Worm (Caenorhabditis elegans): ENCODE results near the gene Y43F8B.3.

DNA sequence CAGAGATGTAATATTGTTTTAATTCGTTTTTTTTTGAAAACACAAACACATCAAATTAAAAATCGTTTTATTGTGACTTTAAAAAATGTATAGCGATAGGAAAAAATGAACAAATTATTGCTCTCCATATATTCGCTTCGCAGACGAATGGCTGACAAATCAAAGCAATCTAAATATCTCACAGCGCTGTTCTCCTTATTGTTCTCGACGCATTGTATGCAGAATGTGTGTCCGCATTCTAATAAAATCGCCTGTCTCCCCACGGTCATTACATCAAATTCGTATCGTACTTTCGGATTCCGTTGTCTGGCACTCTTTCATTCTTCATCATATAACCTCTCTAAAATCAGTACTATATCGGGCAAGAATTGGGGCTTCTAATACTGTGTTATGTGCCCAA lies 25.0 kb upstream of the Y43F8B.3 start, which contains the start of gene Y43F8B.9:
- TF ChIP-seq cog-1 (tag; optimal IDR thresholded peaks at IDR 0.05) (no peak), tab-1 (GFP tag; IDR thresholded peaks at IDR 0.05) (no peak), med-1 (GFP tag; optimal IDR thresholded peaks at IDR 0.05; ENCODE audit: insufficient read depth) (no peak)
